Worm (Caenorhabditis elegans) whole organism, L2 larva: ENCODE data around the gene C18D11.3.
A peak's percentile ranks its signal among the peaks of the same experiment; 100 is the strongest.

ENCODE experiments used
- C34F6.9 ChIP-seq: fragments of 150-350 bp; optimal IDR thresholded peaks from 2 replicates; lab custom pipeline; 2014; ENCODE audit warnings: missing biosample characterization, missing genetic modification characterization
- F13H6.1 ChIP-seq: sonication (generic microtip); optimal IDR thresholded peaks from 2 replicates; lab custom pipeline; 2016; ENCODE audit warnings: missing genetic modification characterization, missing compliant biosample characterization
- R02D3.7 ChIP-seq: fragments of 150-350 bp; optimal IDR thresholded peaks from 2 replicates; lab custom pipeline; 2014; ENCODE audit warnings: missing biosample characterization, missing genetic modification characterization
- ZK546.5 ChIP-seq: sonication (generic microtip); optimal IDR thresholded peaks from 2 replicates; lab custom pipeline; 2017; ENCODE audit warnings: missing biosample characterization, missing genetic modification characterization
- aly-2 ChIP-seq: fragments of 150-350 bp; optimal IDR thresholded peaks from 2 replicates; lab custom pipeline; 2014; ENCODE audit warnings: missing biosample characterization, missing genetic modification characterization
- ceh-16 ChIP-seq: fragments of 150-350 bp; optimal IDR thresholded peaks from 2 replicates; lab custom pipeline; 2014; ENCODE audit warnings: missing biosample characterization, missing genetic modification characterization
- ceh-82 ChIP-seq: fragments of 150-350 bp; optimal IDR thresholded peaks from 2 replicates; lab custom pipeline; 2014; ENCODE audit warnings: missing biosample characterization, missing genetic modification characterization
- dmd-4 ChIP-seq: sonication (generic microtip); optimal IDR thresholded peaks from 2 replicates; lab custom pipeline; 2017; ENCODE audit warnings: missing biosample characterization, missing genetic modification characterization
- egl-27 ChIP-seq: sonication (generic microtip); optimal IDR thresholded peaks from 3 replicates; lab custom pipeline; 2017; ENCODE audit warnings: missing biosample characterization, missing genetic modification reagents, missing genetic modification characterization
- elt-1 ChIP-seq: fragments of 150-350 bp; optimal IDR thresholded peaks from 2 replicates; lab custom pipeline; 2014; ENCODE audit warnings: missing biosample characterization, missing genetic modification characterization
- elt-3 ChIP-seq: sonication (generic microtip); optimal IDR thresholded peaks from 2 replicates; lab custom pipeline; 2017; ENCODE audit warnings: missing biosample characterization, missing genetic modification characterization
- fos-1 ChIP-seq: fragments of 150-350 bp; optimal IDR thresholded peaks from 2 replicates; lab custom pipeline; 2014; ENCODE audit warnings: missing biosample characterization, missing genetic modification characterization
- gmeb-1 ChIP-seq: fragments of 150-350 bp; optimal IDR thresholded peaks from 2 replicates; lab custom pipeline; 2014; ENCODE audit warnings: missing biosample characterization, missing genetic modification characterization
- lin-11 ChIP-seq: fragments of 150-350 bp; sonication (generic microtip); optimal IDR thresholded peaks from 2 replicates; lab custom pipeline; 2014; ENCODE audit warnings: missing biosample characterization, missing genetic modification characterization, inconsistent platforms, mixed read lengths
- lin-13 ChIP-seq: fragments of 150-350 bp; optimal IDR thresholded peaks from 2 replicates; lab custom pipeline; 2014; ENCODE audit warnings: missing biosample characterization, missing genetic modification reagents, missing genetic modification characterization
- lsy-2 ChIP-seq, 2 experiments: fragments of 150-350 bp in 1 of 2; sonication (generic microtip) in 1 of 2; optimal IDR thresholded peaks; 2 replicates each; lab custom pipeline; 2014 to 2017; ENCODE audit warnings: missing biosample characterization in 2 of 2, missing genetic modification characterization in 2 of 2
- mab-5 ChIP-seq: fragments of 150-350 bp; optimal IDR thresholded peaks from 2 replicates; lab custom pipeline; 2014; ENCODE audit warnings: missing biosample characterization, missing genetic modification characterization
- mbf-1 ChIP-seq: sonication (generic microtip); optimal IDR thresholded peaks from 2 replicates; lab custom pipeline; 2017; ENCODE audit warnings: missing biosample characterization, missing genetic modification characterization
- mdl-1 ChIP-seq, 2 experiments: fragments of 150-350 bp in 1 of 2; sonication (generic microtip) in 1 of 2; optimal IDR thresholded peaks; 2 replicates each; lab custom pipeline; 2017; ENCODE audit warnings: missing biosample characterization in 2 of 2, missing genetic modification characterization in 2 of 2
- nhr-11 ChIP-seq: fragments of 150-350 bp; optimal IDR thresholded peaks from 2 replicates; lab custom pipeline; 2014; ENCODE audit warnings: missing biosample characterization, missing genetic modification characterization
- nhr-129 ChIP-seq: fragments of 150-350 bp; optimal IDR thresholded peaks from 2 replicates; lab custom pipeline; 2014; ENCODE audit warnings: missing biosample characterization, missing genetic modification characterization
- nhr-21 ChIP-seq: fragments of 150-350 bp; optimal IDR thresholded peaks from 2 replicates; lab custom pipeline; 2014; ENCODE audit warnings: missing biosample characterization, missing genetic modification characterization
- nhr-23 ChIP-seq: fragments of 150-350 bp; optimal IDR thresholded peaks from 2 replicates; lab custom pipeline; 2014; ENCODE audit warnings: missing biosample characterization, missing genetic modification reagents, missing genetic modification characterization
- nhr-237 ChIP-seq: fragments of 150-350 bp; optimal IDR thresholded peaks from 2 replicates; lab custom pipeline; 2014; ENCODE audit warnings: missing biosample characterization, missing genetic modification characterization
- nhr-6 ChIP-seq: fragments of 150-350 bp; optimal IDR thresholded peaks from 2 replicates; lab custom pipeline; 2014; ENCODE audit warnings: missing biosample characterization, missing genetic modification characterization
- peb-1 ChIP-seq: fragments of 150-350 bp; optimal IDR thresholded peaks from 2 replicates; lab custom pipeline; 2014; ENCODE audit warnings: missing biosample characterization, missing genetic modification characterization
- sem-4 ChIP-seq: fragments of 150-350 bp; optimal IDR thresholded peaks from 2 replicates; lab custom pipeline; 2014; ENCODE audit warnings: missing biosample characterization, missing genetic modification reagents, missing genetic modification characterization
- skn-1 ChIP-seq: sonication (generic microtip); optimal IDR thresholded peaks from 2 replicates; lab custom pipeline; 2017; ENCODE audit warnings: missing biosample characterization, missing genetic modification characterization
- sma-3 ChIP-seq: sonication (generic microtip); optimal IDR thresholded peaks from 2 replicates; lab custom pipeline; 2016; ENCODE audit warnings: missing genetic modification reagents, missing genetic modification characterization, missing compliant biosample characterization
- sma-9 ChIP-seq, 2 experiments: fragments of 150-350 bp in 1 of 2; sonication (generic microtip) in 1 of 2; optimal IDR thresholded peaks; 2 replicates each; lab custom pipeline; 2014 to 2016; ENCODE audit warnings: missing genetic modification characterization in 2 of 2, mild to moderate bottlenecking in 1 of 2, missing biosample characterization in 1 of 2, missing compliant biosample characterization in 1 of 2, missing genetic modification reagents in 1 of 2, moderate library complexity in 1 of 2
- unc-39 ChIP-seq: fragments of 150-350 bp; optimal IDR thresholded peaks from 2 replicates; lab custom pipeline; 2014; ENCODE audit warnings: missing biosample characterization, missing genetic modification characterization
- unc-55 ChIP-seq: fragments of 150-350 bp; sonication (generic microtip); optimal IDR thresholded peaks from 3 replicates; lab custom pipeline; 2014; ENCODE audit warnings: missing biosample characterization, missing genetic modification reagents, missing genetic modification characterization
- unc-62 ChIP-seq: fragments of 150-350 bp; optimal IDR thresholded peaks from 2 replicates; lab custom pipeline; 2014; ENCODE audit warnings: missing biosample characterization, missing genetic modification reagents, missing genetic modification characterization
- zag-1 ChIP-seq: fragments of 150-350 bp; optimal IDR thresholded peaks from 2 replicates; lab custom pipeline; 2014; ENCODE audit warnings: missing biosample characterization, missing genetic modification characterization
- ztf-1 ChIP-seq: fragments of 200-800 bp; sonication (Bioruptor generic); conservative IDR thresholded peaks from 2 replicates; pipeline ENCODE4 v1.3.6; 2022; ENCODE audit warnings: missing genetic modification characterization, missing compliant biosample characterization
- ztf-11 ChIP-seq: sonication (generic microtip); optimal IDR thresholded peaks from 2 replicates; lab custom pipeline; 2017; ENCODE audit warnings: missing biosample characterization, missing genetic modification characterization

Gene C18D11.3

ce11 chrIII:11847014-11847413 lies 23.8 kb downstream of the C18D11.3 start:
- no peak for TF ChIP-seq sem-4
- TF ChIP-seq mbf-1 (tag; lab: Kevin White, UChicago): no peak
- no peak for TF ChIP-seq nhr-11
- no peak for TF ChIP-seq F13H6.1
- TF ChIP-seq ztf-11: no peak
- no peak for TF ChIP-seq R02D3.7 (tag; lab: Kevin White, UChicago)
- no peak for TF ChIP-seq dmd-4 (tag; lab: Kevin White, UChicago)
- TF ChIP-seq ceh-16 (tag; lab: Kevin White, UChicago): no peak
- no peak for TF ChIP-seq sma-3 (GFP tag; lab: Kevin White, UChicago)
- no peak for TF ChIP-seq elt-3
- TF ChIP-seq mab-5 (tag; lab: Kevin White, UChicago): no peak
- TF ChIP-seq lin-13 (GFP tag; lab: Kevin White, UChicago): no peak
- no peak for TF ChIP-seq skn-1 (tag; lab: Kevin White, UChicago)
- TF ChIP-seq zag-1 (tag; lab: Kevin White, UChicago): no peak
- TF ChIP-seq nhr-6 (tag; lab: Kevin White, UChicago): no peak
- no peak for TF ChIP-seq ZK546.5 (tag; lab: Kevin White, UChicago)
- no peak for TF ChIP-seq sma-9 (GFP tag; optimal IDR thresholded peaks at IDR 0.05; lab: Kevin White, UChicago)
- TF ChIP-seq sma-9 (tag; optimal IDR thresholded peaks at IDR 0.05; lab: Kevin White, UChicago): no peak
- no peak for TF ChIP-seq aly-2 (tag; lab: Kevin White, UChicago)

ce11 chrIII:11847658-11848202 lies 24.5 kb downstream of the C18D11.3 start, which contains the start of gene mif-1:
Gene mif-1 (plus strand): TSS chrIII:11848152.
- TF ChIP-seq lin-11 (tag; lab: Kevin White, UChicago) (no peak), unc-55 (GFP tag; lab: Kevin White, UChicago) (peak; percentile 64), ZK546.5 (tag; lab: Kevin White, UChicago) (no peak), lsy-2 (tag; optimal IDR thresholded peaks at IDR 0.05; lab: Kevin White, UChicago) (peak; percentile 86 to 98), elt-1 (tag; lab: Kevin White, UChicago) (no peak), peb-1 (no peak), lin-13 (GFP tag; lab: Kevin White, UChicago) (peak; percentile 32), C34F6.9 (tag; lab: Kevin White, UChicago) (peak; percentile 54), nhr-129 (tag; lab: Kevin White, UChicago) (peak; percentile 41), nhr-6 (tag; lab: Kevin White, UChicago) (no peak), gmeb-1 (tag; lab: Kevin White, UChicago) (peak; percentile 36), nhr-23 (no peak), mab-5 (tag; lab: Kevin White, UChicago) (no peak), dmd-4 (tag; lab: Kevin White, UChicago) (no peak), nhr-237 (tag; lab: Kevin White, UChicago) (no peak), sma-3 (GFP tag; lab: Kevin White, UChicago) (no peak), fos-1 (tag; lab: Kevin White, UChicago) (no peak), ceh-82 (tag; lab: Kevin White, UChicago) (no peak), sma-9 (GFP tag; optimal IDR thresholded peaks at IDR 0.05; lab: Kevin White, UChicago) (no peak), sma-9 (tag; optimal IDR thresholded peaks at IDR 0.05; lab: Kevin White, UChicago) (no peak), unc-62 (no peak)
- TF ChIP-seq, all 48 proteins: peak for 6

- no peak for TF ChIP-seq nhr-11
- TF ChIP-seq elt-3: no peak
- TF ChIP-seq ztf-1 (GFP tag; lab: Robert Waterston, UW): no peak
- no peak for TF ChIP-seq unc-39 (tag; lab: Kevin White, UChicago)
- no peak for TF ChIP-seq lsy-2 (tag; optimal IDR thresholded peaks at IDR 0.05; lab: Kevin White, UChicago)
- no peak for TF ChIP-seq mdl-1 (tag; optimal IDR thresholded peaks at IDR 0.05; lab: Kevin White, UChicago)
- TF ChIP-seq F13H6.1: no peak
- no peak for TF ChIP-seq peb-1
- TF ChIP-seq nhr-21 (tag; lab: Kevin White, UChicago): no peak
- TF ChIP-seq nhr-23: no peak
Measured at ce11 chrIII:11848317-11848716, 25.1 kb downstream of the C18D11.3 start.

ce11 chrIII:11849590-11849989 lies 26.3 kb downstream of the C18D11.3 start:
- TF ChIP-seq egl-27 (tag; lab: Kevin White, UChicago) (no peak), zag-1 (tag; lab: Kevin White, UChicago) (no peak), nhr-21 (tag; lab: Kevin White, UChicago) (no peak)
